Worm (Caenorhabditis elegans) whole organism, L4/young adult: ENCODE measurements around the gene prdm-14.
A peak's percentile ranks its signal among the peaks of the same experiment; 100 is the strongest.

Source experiments
- W03F9.2 ChIP-seq: fragments of 150-350 bp; optimal IDR thresholded peaks from 2 replicates; lab custom pipeline; 2014; ENCODE audit warnings: missing biosample characterization, missing genetic modification characterization
- dao-5 ChIP-seq: sonication (generic microtip); optimal IDR thresholded peaks from 2 replicates; lab custom pipeline; 2016; ENCODE audit warnings: missing genotype, missing genetic modification characterization, moderate library complexity, missing compliant biosample characterization
- him-1 ChIP-seq: sonication (generic microtip); optimal IDR thresholded peaks from 2 replicates; lab custom pipeline; 2016; ENCODE audit warnings: missing genotype, missing genetic modification reagents, missing genetic modification characterization, missing compliant biosample characterization

prdm-14 gene

DNA sequence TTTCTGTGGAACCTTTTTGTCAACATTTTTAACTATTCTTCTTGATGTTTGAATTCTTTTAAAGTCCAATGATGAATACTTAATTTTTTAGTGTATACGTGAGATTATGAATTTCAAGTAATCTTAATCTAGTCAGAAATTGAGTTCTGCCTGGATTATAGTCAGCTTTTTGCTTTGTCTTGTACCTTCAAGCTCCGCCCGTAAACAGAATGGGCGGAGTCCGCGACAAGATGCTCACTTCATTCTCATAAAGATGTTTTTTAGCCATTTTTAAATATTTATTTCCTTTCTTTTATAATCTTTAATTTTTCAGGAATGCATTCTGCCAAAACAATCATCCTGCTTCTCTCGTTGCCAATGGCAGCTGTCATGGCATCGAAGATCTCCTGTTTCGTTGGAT, 30.9 kb downstream of the prdm-14 start, which contains the start of gene F47E1.1:
Gene F47E1.1, plus strand, starts transcription at position 301 of the 400 bp plus-strand sequence.
- TF ChIP-seq him-1 (no peak), W03F9.2 (tag; lab: Kevin White, UChicago) (no peak), dao-5 (no peak)

DNA sequence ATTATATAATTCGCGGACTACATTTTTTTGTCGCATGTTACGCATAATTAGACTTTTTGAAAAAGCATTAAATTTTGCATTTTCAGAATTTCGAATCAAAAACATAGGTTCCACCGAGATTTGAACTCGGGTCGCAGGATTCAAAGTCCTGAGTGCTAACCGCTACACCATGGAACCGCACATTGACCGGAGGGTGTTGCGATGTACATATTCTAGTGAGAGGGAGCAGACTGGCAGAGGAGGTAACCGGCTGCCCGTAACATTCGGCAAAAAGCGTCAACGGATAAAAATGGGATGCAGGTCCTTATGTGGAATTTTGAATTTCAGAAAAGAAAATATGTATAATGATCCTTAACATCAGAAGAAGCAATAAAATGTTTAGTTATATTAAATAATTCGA, 32.1 kb downstream of the prdm-14 start:
- TF ChIP-seq him-1 (peak; percentile 19), W03F9.2 (tag; lab: Kevin White, UChicago) (peak; percentile 14), dao-5 (peak; percentile 40)

DNA sequence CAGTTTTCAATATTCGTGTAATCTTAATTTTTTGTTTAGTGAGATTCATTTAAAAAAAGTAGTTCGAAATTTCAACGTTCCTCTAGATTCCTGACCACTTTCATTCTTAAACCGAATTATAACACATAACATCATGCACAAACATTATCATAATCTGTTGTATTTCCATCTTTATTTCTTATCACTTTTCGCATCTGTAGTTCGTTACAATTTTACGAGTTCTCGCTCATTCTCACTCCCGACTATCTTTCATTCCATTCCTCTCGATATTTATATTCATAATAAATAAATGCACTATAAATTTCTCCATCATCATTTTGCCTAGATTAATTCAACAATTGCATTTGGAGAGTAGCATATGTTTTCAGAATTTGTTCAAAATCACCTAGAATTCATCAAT, 35.2 kb downstream of the prdm-14 start:
- no peak for TF ChIP-seq W03F9.2 (tag; lab: Kevin White, UChicago)
- TF ChIP-seq him-1 = no peak
- no peak for TF ChIP-seq dao-5

DNA sequence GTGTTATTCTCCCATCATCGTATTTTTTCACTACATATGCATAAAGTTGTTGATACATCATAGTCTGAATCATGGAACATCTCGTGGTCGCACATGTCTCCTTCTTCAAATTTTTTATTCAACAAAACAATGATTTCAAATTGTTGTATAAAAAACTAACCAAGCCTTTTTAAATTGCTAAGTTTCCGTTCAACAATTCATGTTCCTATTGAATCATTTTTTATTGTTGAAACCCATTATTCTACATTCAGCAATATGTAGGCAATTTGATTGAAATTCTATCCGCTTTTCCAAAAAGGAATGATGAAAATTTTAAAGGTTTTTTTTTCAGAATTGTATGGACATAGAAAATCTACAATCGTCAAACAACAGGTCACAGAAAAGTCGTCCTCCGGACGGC, 36.6 kb downstream of the prdm-14 start, which contains the start of gene ajm-1:
Gene ajm-1, plus strand, starts transcription at position 301 of the 400 bp plus-strand sequence.
- TF ChIP-seq dao-5 (no peak), W03F9.2 (tag; lab: Kevin White, UChicago) (no peak), him-1 (no peak)

DNA sequence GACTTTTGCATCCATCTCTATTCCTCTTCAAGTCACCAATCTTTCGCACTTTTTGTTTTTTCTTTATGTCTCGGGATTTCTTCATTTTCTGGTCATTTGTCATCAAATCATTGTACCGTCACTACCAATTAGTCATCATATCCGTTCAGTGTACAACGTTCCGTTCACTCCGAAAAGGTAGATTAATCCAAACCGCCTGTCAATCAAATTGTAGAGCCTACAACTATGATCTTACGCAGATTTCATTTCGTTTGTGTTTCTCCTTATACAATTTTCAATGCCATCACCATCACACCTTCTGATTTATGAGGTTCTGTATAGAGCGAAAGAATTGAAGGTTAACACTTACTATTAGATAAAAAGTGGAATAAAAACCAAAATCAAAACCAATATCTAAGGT, 39.9 kb downstream of the prdm-14 start:
- no peak for TF ChIP-seq him-1
- no peak for TF ChIP-seq dao-5
- TF ChIP-seq W03F9.2 (tag; lab: Kevin White, UChicago) = no peak

DNA sequence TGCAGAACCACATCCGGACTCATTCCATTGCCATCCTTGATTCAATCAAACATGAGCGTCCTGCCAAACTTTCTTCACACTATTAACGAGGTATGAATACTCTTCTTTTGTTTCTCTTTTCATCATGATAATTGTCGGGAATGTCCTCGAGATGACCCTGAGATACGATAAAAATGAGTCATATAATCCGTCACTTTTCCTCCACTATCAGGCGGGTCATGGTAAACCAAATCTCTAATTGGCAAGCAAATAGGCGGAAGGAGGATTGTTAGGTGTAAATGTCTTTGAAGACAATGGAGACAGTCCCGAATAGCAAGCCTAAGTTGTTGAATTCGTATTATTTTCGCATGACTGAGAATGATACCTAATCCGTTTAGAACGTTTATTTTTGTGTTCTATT, 42.6 kb downstream of the prdm-14 start:
- TF ChIP-seq him-1 (no peak), W03F9.2 (tag; lab: Kevin White, UChicago) (no peak), dao-5 (no peak)

DNA sequence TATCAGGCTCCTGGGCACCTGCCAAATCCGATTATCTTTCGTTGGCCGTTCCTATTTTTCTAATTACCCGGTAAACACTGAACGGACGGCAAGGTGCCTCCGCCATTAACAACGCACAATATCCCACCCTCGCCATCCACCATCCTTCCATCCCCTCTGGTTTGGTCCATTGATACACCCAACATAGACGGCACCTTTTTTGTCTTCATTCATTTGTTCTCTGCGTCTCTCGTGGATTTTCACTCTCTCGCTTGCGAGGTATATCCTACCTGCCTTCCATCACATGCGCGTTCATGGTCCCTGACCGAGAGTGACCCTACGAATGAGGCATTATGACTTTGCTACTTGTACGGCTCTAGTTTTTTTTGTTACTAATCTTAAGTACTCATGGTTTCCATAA, 43.5 kb downstream of the prdm-14 start:
- no peak for TF ChIP-seq W03F9.2 (tag; lab: Kevin White, UChicago)
- TF ChIP-seq dao-5 = no peak
- TF ChIP-seq him-1 = no peak

DNA sequence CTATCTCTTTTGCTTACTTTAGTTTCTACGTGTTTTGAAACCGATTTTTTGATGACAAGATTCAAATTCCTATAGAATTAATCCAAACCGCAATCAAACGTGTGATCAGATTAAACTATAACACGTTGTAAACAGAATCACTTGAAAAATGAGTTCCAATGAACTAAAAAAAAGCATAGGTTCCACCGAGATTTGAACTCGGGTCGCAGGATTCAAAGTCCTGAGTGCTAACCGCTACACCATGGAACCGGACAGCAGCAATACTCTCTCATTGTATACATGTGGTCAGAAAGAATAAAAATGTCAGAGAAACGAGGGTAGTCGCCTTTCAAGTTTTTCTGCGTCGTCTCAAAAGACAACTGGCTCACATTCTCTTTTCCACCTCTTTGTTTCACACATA, 45.4 kb downstream of the prdm-14 start:
- TF ChIP-seq him-1 (peak; percentile 33), W03F9.2 (tag; lab: Kevin White, UChicago) (no peak), dao-5 (peak; percentile 35)

DNA sequence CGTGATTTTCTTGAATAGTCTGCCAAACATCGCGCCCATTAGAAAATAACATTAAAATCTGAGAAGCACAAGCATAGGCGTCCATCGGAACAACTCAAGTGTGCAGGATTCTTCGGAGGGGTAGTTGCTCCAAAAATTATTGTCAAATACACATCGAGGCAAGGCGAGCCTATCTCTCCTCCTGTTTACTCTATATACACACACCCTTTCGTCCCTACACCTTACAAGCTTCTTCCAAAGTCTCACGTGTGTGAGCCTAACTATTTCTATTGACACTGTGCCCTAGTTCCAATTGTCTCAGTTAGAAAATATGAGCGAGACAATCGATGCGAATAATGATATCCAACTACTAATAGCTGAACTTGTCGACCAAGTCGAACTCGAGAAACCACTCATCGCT, 45.9 kb downstream of the prdm-14 start:
- TF ChIP-seq dao-5 (no peak), W03F9.2 (tag; lab: Kevin White, UChicago) (no peak), him-1 (no peak)

DNA sequence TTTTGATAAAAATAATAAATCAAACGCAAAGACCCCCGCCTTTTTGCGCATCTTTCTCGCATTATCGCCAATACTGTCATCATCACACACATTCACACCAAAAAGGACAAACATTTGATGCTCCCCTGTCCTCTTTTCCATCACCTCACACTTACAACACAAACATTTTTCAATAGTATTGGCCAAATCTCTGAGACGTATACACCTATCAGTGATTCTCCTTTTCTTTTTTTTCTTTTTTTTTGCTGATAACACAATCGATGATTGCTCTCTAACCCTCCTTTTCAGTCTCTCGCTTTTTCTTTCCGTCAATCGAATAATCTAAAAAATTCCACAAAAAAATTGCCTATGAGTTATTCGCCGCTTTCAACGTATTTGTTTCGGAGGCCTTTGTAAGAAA, 50.8 kb downstream of the prdm-14 start:
- TF ChIP-seq W03F9.2 (tag; lab: Kevin White, UChicago) = no peak
